Fruit fly (Drosophila melanogaster) whole organism, adult: ENCODE measurements around the gene H15.

Source experiments
- CG11617 ChIP-seq: fragments of 200-800 bp; sonication (Bioruptor generic); optimal IDR thresholded peaks from 2 replicates; lab custom pipeline; 2017; ENCODE audit warnings: mild to moderate bottlenecking, missing biosample characterization, missing genetic modification reagents, missing genetic modification characterization
- CG12768 ChIP-seq: fragments of 200-800 bp; sonication (Bioruptor generic); optimal IDR thresholded peaks from 2 replicates; lab custom pipeline; 2017; ENCODE audit warnings: missing biosample characterization, missing genetic modification characterization, mild to moderate bottlenecking, moderate library complexity, missing genetic modification reagents
- CG14711 ChIP-seq: fragments of 200-800 bp; sonication (Bioruptor generic); optimal IDR thresholded peaks from 2 replicates; lab custom pipeline; 2018; ENCODE audit warnings: missing biosample characterization, mild to moderate bottlenecking, missing genetic modification characterization, moderate library complexity
- CG1620 ChIP-seq: fragments of 200-800 bp; sonication (Bioruptor generic); optimal IDR thresholded peaks from 2 replicates; lab custom pipeline; 2016; ENCODE audit warnings: missing biosample characterization, missing genetic modification characterization
- CG33017 ChIP-seq: fragments of 200-800 bp; sonication (Bioruptor generic); optimal IDR thresholded peaks from 2 replicates; lab custom pipeline; 2018; ENCODE audit warnings: missing biosample characterization, mild to moderate bottlenecking, missing genetic modification characterization, moderate library complexity
- CG5204 ChIP-seq: fragments of 200-800 bp; sonication (Bioruptor generic); optimal IDR thresholded peaks from 2 replicates; lab custom pipeline; 2016; ENCODE audit warnings: missing biosample characterization, missing genetic modification characterization
- CG7045 ChIP-seq: fragments of 200-800 bp; sonication (Bioruptor generic); optimal IDR thresholded peaks from 2 replicates; lab custom pipeline; 2017; ENCODE audit warnings: missing biosample characterization, mild to moderate bottlenecking, missing genetic modification characterization
- CG7101 ChIP-seq: fragments of 200-800 bp; sonication (Bioruptor generic); optimal IDR thresholded peaks from 2 replicates; lab custom pipeline; 2018; ENCODE audit warnings: missing biosample characterization, mild to moderate bottlenecking, missing genetic modification characterization, moderate library complexity
- Clk ChIP-seq: fragments of 200-800 bp; sonication (Bioruptor generic); optimal IDR thresholded peaks from 2 replicates; lab custom pipeline; 2017; ENCODE audit warnings: missing biosample characterization, missing genetic modification characterization
- Crg-1 ChIP-seq: fragments of 200-800 bp; sonication (Bioruptor generic); optimal IDR thresholded peaks from 2 replicates; lab custom pipeline; 2016; ENCODE audit warnings: missing biosample characterization, missing genetic modification characterization
- Hr96 ChIP-seq: fragments of 200-800 bp; sonication (Bioruptor generic); optimal IDR thresholded peaks from 2 replicates; lab custom pipeline; 2016; ENCODE audit warnings: missing biosample characterization, missing genetic modification characterization
- Mnt ChIP-seq: fragments of 200-800 bp; sonication (Bioruptor generic); optimal IDR thresholded peaks from 2 replicates; lab custom pipeline; 2016; ENCODE audit warnings: missing biosample characterization, mild to moderate bottlenecking, missing genetic modification characterization
- bab1 ChIP-seq: fragments of 200-800 bp; sonication (Bioruptor generic); optimal IDR thresholded peaks from 3 replicates; lab custom pipeline; 2019; ENCODE audit warnings: missing biosample characterization, mild to moderate bottlenecking, missing genetic modification characterization, moderate library complexity
- cic ChIP-seq: fragments of 200-800 bp; sonication (Bioruptor generic); optimal IDR thresholded peaks from 2 replicates; lab custom pipeline; 2017; ENCODE audit warnings: missing biosample characterization, mild to moderate bottlenecking, missing genetic modification characterization, moderate library complexity
- cnc ChIP-seq, 2 experiments: fragments of >200 bp; optimal IDR thresholded peaks; 2 replicates each; lab custom pipeline; 2017
- kay ChIP-seq: fragments of 200-800 bp; sonication (Bioruptor generic); peaks from one replicate; lab custom pipeline; 2016; ENCODE audit warnings: missing biosample characterization, missing genetic modification characterization, borderline replicate concordance
- ovo ChIP-seq: fragments of 200-800 bp; sonication (Bioruptor generic); optimal IDR thresholded peaks from 2 replicates; lab custom pipeline; 2016; ENCODE audit warnings: missing biosample characterization, missing genetic modification characterization
- pad ChIP-seq: fragments of 200-800 bp; sonication (Bioruptor generic); optimal IDR thresholded peaks from 3 replicates; lab custom pipeline; 2017; ENCODE audit warnings: missing biosample characterization, missing genetic modification characterization, mild to moderate bottlenecking, moderate library complexity, missing genetic modification reagents
- tj ChIP-seq: fragments of 200-800 bp; sonication (Bioruptor generic); optimal IDR thresholded peaks from 3 replicates; lab custom pipeline; 2017; ENCODE audit warnings: missing biosample characterization, mild to moderate bottlenecking, missing genetic modification characterization, moderate library complexity
- toe ChIP-seq: fragments of 200-800 bp; sonication (Bioruptor generic); optimal IDR thresholded peaks from 2 replicates; lab custom pipeline; 2016; ENCODE audit warnings: missing biosample characterization, missing genetic modification characterization

Gene H15

DNA sequence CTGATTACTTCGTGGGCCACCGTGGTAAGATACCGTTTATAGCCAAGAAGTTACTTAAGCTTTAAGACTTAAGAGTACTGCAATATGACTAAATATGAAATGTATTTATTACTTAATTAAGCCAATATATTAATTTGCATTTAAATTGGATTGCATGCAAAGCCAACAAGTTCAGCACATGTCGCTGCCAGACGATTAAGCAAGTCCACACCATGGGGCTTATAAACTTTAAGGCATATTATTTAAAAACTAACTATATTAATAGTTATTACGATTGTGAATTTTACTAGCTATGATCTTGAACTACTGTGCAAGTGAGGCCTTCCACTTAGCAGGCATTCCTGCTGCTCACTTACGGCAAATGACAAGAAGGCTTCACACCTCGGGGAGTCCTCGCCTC, 29.9 kb upstream of the H15 start:
- TF ChIP-seq CG14711 (tag; lab: Kevin White, UChicago) (no peak), Clk (GFP tag; lab: Kevin White, UChicago) (no peak), Crg-1 (GFP tag; lab: Kevin White, UChicago) (no peak), CG1620 (GFP tag; lab: Kevin White, UChicago) (no peak), CG5204 (GFP tag; lab: Kevin White, UChicago) (no peak), pad (GFP tag; lab: Kevin White, UChicago) (no peak), bab1 (GFP tag; lab: Kevin White, UChicago) (no peak), CG11617 (GFP tag; lab: Kevin White, UChicago) (no peak), Mnt (GFP tag; lab: Kevin White, UChicago) (no peak), kay (GFP tag; lab: Kevin White, UChicago) (no peak), tj (no peak)

DNA sequence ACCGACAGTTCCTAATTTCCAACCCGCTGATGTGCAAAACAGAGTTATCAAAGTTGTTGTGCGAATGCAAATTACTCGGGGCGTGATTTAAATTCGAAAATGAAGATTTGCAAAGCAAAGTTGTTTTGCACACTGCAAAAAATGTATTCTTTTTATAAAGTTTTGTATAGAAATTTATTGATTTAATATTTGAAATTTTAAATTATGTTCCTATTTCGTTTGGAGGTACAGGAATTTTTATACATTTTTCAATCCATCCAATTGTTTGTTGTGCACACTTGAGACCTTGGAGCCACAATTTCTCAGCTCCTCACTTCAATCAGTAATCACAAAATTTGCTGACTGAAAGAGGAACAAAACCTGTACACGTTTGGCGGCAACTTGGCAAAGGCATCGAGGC, 29.1 kb upstream of the H15 start:
- TF ChIP-seq kay (GFP tag; lab: Kevin White, UChicago): no peak
- TF ChIP-seq cnc (optimal IDR thresholded peaks at IDR 0.05; lab: Kevin White, UChicago): no peak
- no peak for TF ChIP-seq CG12768 (GFP tag; lab: Kevin White, UChicago)
- TF ChIP-seq CG5204 (GFP tag; lab: Kevin White, UChicago): no peak
- TF ChIP-seq CG1620 (GFP tag; lab: Kevin White, UChicago): no peak
- no peak for TF ChIP-seq Hr96
- no peak for TF ChIP-seq toe
- no peak for TF ChIP-seq tj
- TF ChIP-seq ovo (GFP tag; lab: Kevin White, UChicago): no peak
- TF ChIP-seq CG14711 (tag; lab: Kevin White, UChicago): no peak
- no peak for TF ChIP-seq CG33017 (tag; lab: Kevin White, UChicago)

DNA sequence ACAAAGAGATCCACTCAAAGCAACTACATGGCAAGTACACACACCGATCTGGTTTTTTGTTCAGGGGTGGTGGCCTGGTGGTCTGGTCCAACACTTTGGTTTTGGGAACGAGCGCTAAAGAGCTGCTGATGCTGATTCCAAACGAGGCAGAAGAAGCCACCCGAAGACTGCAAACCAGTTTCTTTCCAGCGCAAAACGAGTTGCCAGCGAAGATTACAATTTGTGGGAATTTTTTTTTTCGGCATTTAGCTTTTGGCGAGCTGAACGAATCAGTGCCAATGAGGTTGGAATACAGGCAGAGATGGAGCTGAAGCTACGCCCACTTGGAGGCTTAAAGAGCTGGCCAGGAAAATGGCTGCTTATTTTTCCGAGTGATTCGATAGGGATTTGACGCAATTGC, 27.6 kb upstream of the H15 start:
- TF ChIP-seq bab1 (GFP tag; lab: Kevin White, UChicago) (no peak), Hr96 (no peak), CG33017 (tag; lab: Kevin White, UChicago) (no peak), CG7101 (tag; lab: Kevin White, UChicago) (no peak), Mnt (GFP tag; lab: Kevin White, UChicago) (no peak), ovo (GFP tag; lab: Kevin White, UChicago) (no peak), cic (GFP tag; lab: Kevin White, UChicago) (no peak), CG5204 (GFP tag; lab: Kevin White, UChicago) (no peak)

DNA sequence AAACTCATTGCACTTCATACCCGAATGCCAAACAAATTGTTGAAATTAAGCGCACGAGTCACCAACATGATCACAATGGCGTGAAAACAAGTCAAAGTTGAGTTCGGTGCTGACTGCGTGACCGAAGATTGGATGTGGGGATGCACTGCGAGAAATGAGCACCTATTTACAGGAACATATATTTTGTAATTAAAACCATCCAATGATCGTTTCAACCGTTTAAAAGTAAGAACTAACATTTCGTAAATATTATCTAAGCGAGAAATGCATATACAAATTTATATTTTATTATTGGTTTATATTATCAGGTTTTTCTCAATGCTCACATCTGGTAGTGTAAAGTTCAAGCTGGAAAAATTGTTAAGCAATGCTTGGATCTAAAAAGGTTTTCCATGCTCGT, 25.3 kb upstream of the H15 start:
- TF ChIP-seq Clk (GFP tag; lab: Kevin White, UChicago) (no peak), CG7101 (tag; lab: Kevin White, UChicago) (no peak), Hr96 (no peak), tj (no peak), ovo (GFP tag; lab: Kevin White, UChicago) (no peak), CG5204 (GFP tag; lab: Kevin White, UChicago) (no peak), CG7045 (no peak), kay (GFP tag; lab: Kevin White, UChicago) (no peak), Crg-1 (GFP tag; lab: Kevin White, UChicago) (no peak), CG11617 (GFP tag; lab: Kevin White, UChicago) (no peak), CG12768 (GFP tag; lab: Kevin White, UChicago) (no peak), bab1 (GFP tag; lab: Kevin White, UChicago) (no peak), CG1620 (GFP tag; lab: Kevin White, UChicago) (no peak), CG33017 (tag; lab: Kevin White, UChicago) (no peak), cnc (optimal IDR thresholded peaks at IDR 0.05; lab: Kevin White, UChicago) (no peak), toe (no peak), CG14711 (tag; lab: Kevin White, UChicago) (no peak), cic (GFP tag; lab: Kevin White, UChicago) (no peak), pad (GFP tag; lab: Kevin White, UChicago) (no peak)

DNA sequence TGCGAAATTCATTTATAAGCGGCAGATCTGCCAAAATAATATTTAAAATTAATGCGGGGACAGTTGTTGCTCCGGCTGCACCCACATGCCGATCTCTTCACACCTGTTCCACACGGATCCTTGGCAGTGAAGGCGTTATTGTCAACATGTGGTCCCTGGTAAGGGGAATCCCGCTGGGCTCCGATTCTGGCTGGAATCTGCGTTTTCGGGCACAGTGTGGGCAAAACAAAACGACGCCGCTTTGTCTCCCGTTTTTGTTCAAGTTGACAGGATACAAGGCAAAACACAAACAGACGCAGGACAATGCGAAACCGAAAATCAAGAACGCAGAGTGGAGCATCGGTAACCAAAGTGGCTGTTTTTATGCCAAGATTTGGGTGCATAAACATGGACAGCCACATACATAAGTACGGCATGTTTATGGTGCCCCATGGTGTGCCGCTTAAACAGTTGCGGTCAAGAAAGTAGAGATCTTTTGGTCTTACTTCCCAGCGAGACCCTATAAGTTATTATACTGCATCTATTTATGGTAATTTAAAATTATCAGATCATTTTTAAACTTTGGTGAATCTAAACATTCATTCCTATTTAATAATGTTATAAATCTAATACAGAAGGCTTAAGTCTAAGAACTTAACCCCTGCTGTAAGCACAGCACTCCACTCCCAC, 22.6 kb upstream of the H15 start:
- TF ChIP-seq toe (no peak), bab1 (GFP tag; lab: Kevin White, UChicago) (no peak), tj (no peak), pad (GFP tag; lab: Kevin White, UChicago) (no peak), CG14711 (tag; lab: Kevin White, UChicago) (no peak), CG7045 (no peak), CG12768 (GFP tag; lab: Kevin White, UChicago) (no peak), CG33017 (tag; lab: Kevin White, UChicago) (no peak), cic (GFP tag; lab: Kevin White, UChicago) (no peak), CG11617 (GFP tag; lab: Kevin White, UChicago) (no peak), Hr96 (no peak)

DNA sequence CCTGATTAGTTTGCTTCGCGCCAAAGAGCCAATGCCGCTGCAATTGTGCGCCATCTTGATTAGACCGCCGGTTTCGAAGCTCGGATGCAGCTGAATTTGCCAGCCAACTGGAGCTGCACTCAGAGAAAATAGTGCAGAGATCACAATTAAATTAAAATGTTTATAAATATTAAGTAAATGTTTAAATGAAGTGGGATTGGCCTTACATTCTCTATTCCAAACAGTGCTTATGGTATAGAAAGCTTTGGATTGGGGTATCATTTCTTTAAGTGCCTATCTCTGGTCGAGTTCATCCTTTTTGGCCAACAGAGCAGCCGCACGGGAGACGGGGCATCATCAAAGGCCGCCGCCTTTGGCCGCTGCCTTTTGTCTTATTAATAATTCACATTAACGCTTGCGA, 17.8 kb upstream of the H15 start:
- no peak for TF ChIP-seq toe
- no peak for TF ChIP-seq cnc (optimal IDR thresholded peaks at IDR 0.05; lab: Kevin White, UChicago)
- no peak for TF ChIP-seq cic (GFP tag; lab: Kevin White, UChicago)
- TF ChIP-seq CG14711 (tag; lab: Kevin White, UChicago): no peak
- no peak for TF ChIP-seq Hr96
- TF ChIP-seq CG7045: no peak
- TF ChIP-seq bab1 (GFP tag; lab: Kevin White, UChicago): no peak
- no peak for TF ChIP-seq ovo (GFP tag; lab: Kevin White, UChicago)
- TF ChIP-seq pad (GFP tag; lab: Kevin White, UChicago): no peak
- TF ChIP-seq CG12768 (GFP tag; lab: Kevin White, UChicago): no peak
- no peak for TF ChIP-seq Mnt (GFP tag; lab: Kevin White, UChicago)
- TF ChIP-seq CG33017 (tag; lab: Kevin White, UChicago): no peak
- no peak for TF ChIP-seq kay (GFP tag; lab: Kevin White, UChicago)
- no peak for TF ChIP-seq Crg-1 (GFP tag; lab: Kevin White, UChicago)
- no peak for TF ChIP-seq CG7101 (tag; lab: Kevin White, UChicago)
- no peak for TF ChIP-seq CG11617 (GFP tag; lab: Kevin White, UChicago)
- TF ChIP-seq CG1620 (GFP tag; lab: Kevin White, UChicago): no peak
- TF ChIP-seq tj: no peak
- no peak for TF ChIP-seq Clk (GFP tag; lab: Kevin White, UChicago)
- no peak for TF ChIP-seq CG5204 (GFP tag; lab: Kevin White, UChicago)
